Worm (Caenorhabditis elegans) whole organism, L4 larva: ENCODE data around the gene rig-4.

Experiments
- ZK546.5 ChIP-seq, 2 experiments: sonication (generic microtip); optimal IDR thresholded peaks; 2 replicates each; lab custom pipeline; 2017; ENCODE audit warnings: missing biosample characterization in 2 of 2, missing genetic modification characterization in 2 of 2
- ama-1 ChIP-seq: fragments of 150-350 bp; optimal IDR thresholded peaks from 2 replicates; lab custom pipeline; 2014; ENCODE audit warnings: inconsistent platforms, mixed read lengths
- egl-27 ChIP-seq: sonication (generic microtip); optimal IDR thresholded peaks from 3 replicates; lab custom pipeline; 2017; ENCODE audit warnings: missing biosample characterization, missing genetic modification reagents, missing genetic modification characterization
- lin-39 ChIP-seq: fragments of 150-350 bp; optimal IDR thresholded peaks from 2 replicates; lab custom pipeline; 2014; ENCODE audit warnings: missing biosample characterization, missing genetic modification reagents, missing genetic modification characterization
- mdl-1 ChIP-seq, 2 experiments: fragments of 150-350 bp in 1 of 2; sonication (generic microtip) in 1 of 2; optimal IDR thresholded peaks; 2 replicates each; lab custom pipeline; 2014 to 2017; ENCODE audit warnings: missing biosample characterization in 2 of 2, missing genetic modification characterization in 2 of 2
- mep-1 ChIP-seq: fragments of 150-350 bp; sonication (generic microtip); optimal IDR thresholded peaks from 3 replicates; lab custom pipeline; 2014; ENCODE audit warnings: missing biosample characterization, missing genetic modification characterization
- nhr-11 ChIP-seq: fragments of 150-350 bp; optimal IDR thresholded peaks from 2 replicates; lab custom pipeline; 2014; ENCODE audit warnings: missing biosample characterization, missing genetic modification characterization
- nhr-111 ChIP-seq: fragments of 200-800 bp; sonication (Bioruptor generic); optimal IDR thresholded peaks from 2 replicates; lab custom pipeline; 2018; ENCODE audit warnings: mild to moderate bottlenecking, missing genetic modification characterization, missing compliant biosample characterization
- nhr-41 ChIP-seq: fragments of 200-800 bp; sonication (Bioruptor generic); IDR thresholded peaks from 2 replicates; pipeline ENCODE4 v1.3.6; 2022; ENCODE audit warnings: missing genetic modification reagents, missing genetic modification characterization, missing compliant biosample characterization
- pha-4 ChIP-seq, 2 experiments: fragments of 150-350 bp in 1 of 2; fragments of 200-800 bp in 1 of 2; sonication (Bioruptor generic) in 1 of 2; IDR thresholded peaks in 1 of 2; optimal IDR thresholded peaks in 1 of 2; 2 replicates each; pipeline versions ENCODE4 v1.3.6 to Lab custom; 2014 to 2022; ENCODE audit warnings: missing genetic modification characterization in 2 of 2, missing genetic modification reagents in 2 of 2, missing biosample characterization in 1 of 2, missing compliant biosample characterization in 1 of 2
- spr-1 ChIP-seq: sonication (generic microtip); optimal IDR thresholded peaks from 2 replicates; lab custom pipeline; 2016; ENCODE audit warnings: mild to moderate bottlenecking, missing genetic modification characterization, missing compliant biosample characterization
- ztf-11 ChIP-seq: fragments of 150-350 bp; optimal IDR thresholded peaks from 2 replicates; lab custom pipeline; 2014; ENCODE audit warnings: missing biosample characterization, missing genetic modification characterization

DNA sequence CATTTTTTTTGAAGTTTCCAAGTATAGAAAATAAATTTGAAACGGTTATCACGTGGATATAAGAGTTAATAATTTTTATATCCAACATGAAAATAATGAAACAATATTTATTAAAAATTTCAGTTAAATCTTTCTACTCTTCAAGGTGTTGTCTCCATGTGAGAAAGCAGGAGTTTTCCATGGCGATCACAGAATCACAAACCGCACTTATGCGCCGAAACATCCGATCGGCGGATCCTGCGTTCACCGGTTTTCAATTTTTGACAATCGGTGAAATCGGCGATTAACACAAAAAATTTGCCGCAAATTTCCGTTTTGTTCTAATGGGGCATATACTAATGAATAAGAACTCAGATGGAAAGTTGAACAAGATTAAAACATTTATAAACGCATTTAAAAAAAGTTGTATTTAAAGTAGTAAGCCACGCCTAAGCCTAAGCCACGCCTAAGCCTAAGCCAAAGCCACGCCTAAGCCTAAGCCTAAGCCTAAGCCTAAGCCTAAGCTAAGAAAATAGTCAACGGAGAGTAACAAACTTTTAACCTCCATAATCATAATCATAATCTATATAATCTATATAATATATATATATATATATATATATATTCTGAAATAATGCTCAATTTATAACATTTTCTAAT is 18.2 kb upstream of the rig-4 start, which contains the start of gene C26B2.2:
- TF ChIP-seq nhr-11 (no peak), lin-39 (tag; lab: Kevin White, UChicago) (no peak), mdl-1 (tag; optimal IDR thresholded peaks at IDR 0.05; lab: Kevin White, UChicago) (no peak), nhr-41 (GFP tag; lab: Robert Waterston, UW) (no peak), ama-1 (lab: Kevin White, UChicago) (no peak), mep-1 (tag; lab: Kevin White, UChicago) (no peak), ztf-11 (tag; lab: Kevin White, UChicago) (no peak), ZK546.5 (tag; optimal IDR thresholded peaks at IDR 0.05; lab: Kevin White, UChicago) (no peak), nhr-111 (GFP tag; lab: Kevin White, UChicago) (no peak), spr-1 (tag; lab: Kevin White, UChicago) (no peak), pha-4 (GFP tag; IDR thresholded peaks at IDR 0.05; lab: Robert Waterston, UW) (no peak), pha-4 (tag; optimal IDR thresholded peaks at IDR 0.05; lab: Kevin White, UChicago) (no peak), egl-27 (tag; lab: Kevin White, UChicago) (no peak)
